Fruit fly (Drosophila melanogaster) whole organism, wandering third instar larva: ENCODE results near the gene Mst98Cb.

Experiments used
- Dfd ChIP-seq: fragments of >200 bp; optimal IDR thresholded peaks from 2 replicates; lab custom pipeline; 2017; ENCODE audit warnings: missing biosample characterization, missing genetic modification characterization
- HLH106 ChIP-seq: fragments of 200-800 bp; optimal IDR thresholded peaks from 3 replicates; lab custom pipeline; 2019; ENCODE audit warnings: missing biosample characterization, mild to moderate bottlenecking, missing genetic modification characterization, moderate library complexity
- Hnf4 ChIP-seq: fragments of 200-800 bp; sonication (Bioruptor generic); optimal IDR thresholded peaks from 2 replicates; lab custom pipeline; 2016; ENCODE audit warnings: missing biosample characterization, mild to moderate bottlenecking, missing genetic modification characterization
- Hr78 ChIP-seq: fragments of >200 bp; optimal IDR thresholded peaks from 2 replicates; lab custom pipeline; 2017; ENCODE audit warnings: missing biosample characterization, missing genetic modification characterization
- Mio ChIP-seq: sonication (Bioruptor generic); optimal IDR thresholded peaks from 2 replicates; lab custom pipeline; 2016; ENCODE audit warnings: missing biosample characterization, missing genetic modification characterization
- OdsH ChIP-seq: fragments of 200-800 bp; sonication (Bioruptor generic); optimal IDR thresholded peaks from 2 replicates; lab custom pipeline; 2016; ENCODE audit warnings: missing biosample characterization, mild to moderate bottlenecking, missing genetic modification characterization
- Sp1 ChIP-seq: fragments of 200-800 bp; sonication (Bioruptor generic); optimal IDR thresholded peaks from 3 replicates; lab custom pipeline; 2019; ENCODE audit warnings: missing biosample characterization, mild to moderate bottlenecking, missing genetic modification characterization, moderate library complexity
- br ChIP-seq: fragments of 200-800 bp; sonication (Bioruptor generic); optimal IDR thresholded peaks from 2 replicates; lab custom pipeline; 2016; ENCODE audit warnings: missing biosample characterization, missing genetic modification characterization
- foxo ChIP-seq, 2 experiments: fragments of 200-800 bp; sonication (Bioruptor generic); optimal IDR thresholded peaks; 2 replicates in 1 of 2; 3 replicates in 1 of 2; lab custom pipeline; 2016 to 2017; ENCODE audit warnings: missing biosample characterization in 2 of 2, missing genetic modification characterization in 2 of 2
- fru ChIP-seq: fragments of 200-800 bp; sonication (Bioruptor generic); optimal IDR thresholded peaks from 3 replicates; lab custom pipeline; 2016; ENCODE audit warnings: missing biosample characterization, mild to moderate bottlenecking, missing genetic modification characterization
- jim ChIP-seq: fragments of 175-275, 200-325 bp; sonication (Bioruptor generic); optimal IDR thresholded peaks from 2 replicates; lab custom pipeline; 2016; ENCODE audit warnings: missing biosample characterization, mild to moderate bottlenecking, missing genetic modification characterization
- rgr ChIP-seq: fragments of 200-800 bp; sonication (Bioruptor generic); optimal IDR thresholded peaks from 3 replicates; lab custom pipeline; 2016; ENCODE audit warnings: missing biosample characterization, mild to moderate bottlenecking, missing genetic modification characterization

The Mst98Cb gene

dm6 chr3R:28339654-28340605, 47.3 kb downstream of the Mst98Cb start, which contains the start of the genes Gfat2 and Moca-cyp (continued):
- peak; percentile 6 for TF ChIP-seq fru (GFP tag; lab: Kevin White, UChicago)
- peak; percentile 39 for TF ChIP-seq OdsH
- no peak for TF ChIP-seq Hnf4
- peak; percentile 60 for TF ChIP-seq Sp1 (GFP tag; lab: Kevin White, UChicago)
- TF ChIP-seq Mio (GFP tag; lab: Kevin White, UChicago) = no peak
- TF ChIP-seq, all 38 proteins: peak for 19

dm6 chr3R:28340606-28340999, 48.0 kb downstream of the Mst98Cb start:
- peak; percentile 18 for TF ChIP-seq br
- peak; percentile 17 for TF ChIP-seq fru (GFP tag; lab: Kevin White, UChicago)
- peak in 1 of 2 experiments; percentile 61 for TF ChIP-seq foxo (GFP tag; optimal IDR thresholded peaks at IDR 0.05; lab: Kevin White, UChicago)
- TF ChIP-seq OdsH = peak; percentile 12
- TF ChIP-seq Hr78 (GFP tag; lab: Kevin White, UChicago) = no peak
- no peak for TF ChIP-seq Hnf4
- TF ChIP-seq jim (GFP tag; lab: Kevin White, UChicago) = no peak
- TF ChIP-seq rgr = peak; percentile 44
- TF ChIP-seq HLH106 (tag; lab: Kevin White, UChicago) = peak; percentile 22
- TF ChIP-seq Dfd (GFP tag; lab: Kevin White, UChicago) = no peak
